Fruit fly (Drosophila melanogaster): ENCODE results near the gene eIF2beta.

eIF2beta gene

DNA sequence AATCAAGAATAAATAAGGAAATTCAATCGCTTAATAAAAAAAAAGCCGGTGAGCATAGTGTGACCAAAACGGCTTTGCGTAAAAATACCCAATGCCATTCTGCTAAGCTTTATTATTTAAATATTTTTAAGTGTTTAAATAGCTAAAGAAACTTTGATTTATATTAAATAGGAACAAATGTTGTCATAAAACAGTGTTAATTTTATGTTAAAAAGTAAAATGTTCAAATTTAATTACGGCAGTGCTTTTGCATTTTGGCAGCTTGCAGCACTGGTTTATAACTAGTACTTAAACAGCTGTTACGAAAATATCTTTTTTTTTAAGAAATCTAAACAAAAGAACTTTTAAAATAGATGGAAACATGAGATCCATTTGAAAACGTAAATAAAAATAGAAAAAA is 25.3 kb downstream of the eIF2beta start, which contains the start of the genes CG10638 and CG10681 (continued):
- TF ChIP-seq CG17385 (GFP tag; optimal IDR thresholded peaks at IDR 0.05) (peak; percentile 41), ranshi (GFP tag; IDR thresholded peaks at IDR 0.05) (no peak), slou (GFP tag; optimal IDR thresholded peaks at IDR 0.05) (no peak), phol (tag; optimal IDR thresholded peaks at IDR 0.05) (peak; percentile 61), CG2129 (GFP tag; IDR thresholded peaks at IDR 0.05; ENCODE audit: partially characterized antibody) (no peak), bigmax (GFP tag; optimal IDR thresholded peaks at IDR 0.05) (no peak), CG2116 (GFP tag; optimal IDR thresholded peaks at IDR 0.05) (peak; percentile 95), odd (GFP tag; optimal IDR thresholded peaks at IDR 0.05) (no peak), CG11456 (GFP tag; IDR thresholded peaks at IDR 0.05) (no peak), sug (tag; optimal IDR thresholded peaks at IDR 0.05) (peak; percentile 40), CG2875 (GFP tag; optimal IDR thresholded peaks at IDR 0.05) (no peak), CG6854 (GFP tag; optimal IDR thresholded peaks at IDR 0.05) (no peak), Atf6 (GFP tag; IDR thresholded peaks at IDR 0.05) (peak; percentile 29; the same call in 1 of the 2 replicates), fd64A (GFP tag; optimal IDR thresholded peaks at IDR 0.05) (no peak), CG7839 (tag; optimal IDR thresholded peaks at IDR 0.05) (peak; percentile 15), Gug (GFP tag; IDR thresholded peaks at IDR 0.05) (no peak), Sry-δ (GFP tag; optimal IDR thresholded peaks at IDR 0.05) (no peak), Ssrp (tag; optimal IDR thresholded peaks at IDR 0.05) (no peak), TFAM (GFP tag; optimal IDR thresholded peaks at IDR 0.05) (no peak), CG3407 (GFP tag; optimal IDR thresholded peaks at IDR 0.05) (no peak), twi (tag; optimal IDR thresholded peaks at IDR 0.05) (no peak), CG12299 (tag; optimal IDR thresholded peaks at IDR 0.05) (no peak), BEAF-32 (GFP tag; optimal IDR thresholded peaks at IDR 0.05) (peak; percentile 29), chinmo (GFP tag; IDR thresholded peaks at IDR 0.05; ENCODE audit: partially characterized antibody) (no peak), psq (GFP tag; optimal IDR thresholded peaks at IDR 0.05) (no peak), CTCF (GFP tag; optimal IDR thresholded peaks at IDR 0.05) (peak; percentile 2), CG16815 (GFP tag; optimal IDR thresholded peaks at IDR 0.05) (no peak), kni (GFP tag; optimal IDR thresholded peaks at IDR 0.05) (no peak), Deaf1 (tag; optimal IDR thresholded peaks at IDR 0.05) (no peak), Hmx (GFP tag; optimal IDR thresholded peaks at IDR 0.05) (peak; percentile 0), Aef1 (GFP tag; IDR thresholded peaks at IDR 0.05) (no peak), CG4730 (GFP tag; IDR thresholded peaks at IDR 0.05) (no peak; the same call in 1 of the 2 replicates), bcd (GFP tag; optimal IDR thresholded peaks at IDR 0.05) (no peak), eve (GFP tag; optimal IDR thresholded peaks at IDR 0.05) (no peak), ssp (GFP tag; IDR thresholded peaks at IDR 0.05) (no peak), dmrt11E (tag; optimal IDR thresholded peaks at IDR 0.05) (peak; percentile 8), CG18619 (GFP tag; optimal IDR thresholded peaks at IDR 0.05) (no peak), knrl (GFP tag; IDR thresholded peaks at IDR 0.05; ENCODE audit: partially characterized antibody) (no peak), croc (GFP tag; conservative IDR thresholded peaks at IDR 0.05) (no peak), CG13424 (tag; optimal IDR thresholded peaks at IDR 0.05) (peak; percentile 42), CHES-1-like (GFP tag; optimal IDR thresholded peaks at IDR 0.05) (peak; percentile 3), CG12659 (GFP tag; optimal IDR thresholded peaks at IDR 0.05) (peak; percentile 80), CG10147 (GFP tag; optimal IDR thresholded peaks at IDR 0.05) (peak; percentile 36), CG10431 (GFP tag; optimal IDR thresholded peaks at IDR 0.05) (peak; percentile 34), stwl (tag; optimal IDR thresholded peaks at IDR 0.05) (peak; percentile 86), CG30020 (tag; optimal IDR thresholded peaks at IDR 0.05) (peak; percentile 33), Usf (GFP tag; optimal IDR thresholded peaks at IDR 0.05) (no peak), cg (GFP tag; optimal IDR thresholded peaks at IDR 0.05) (no peak), CG12744 (GFP tag; optimal IDR thresholded peaks at IDR 0.05) (no peak), Meics (GFP tag; optimal IDR thresholded peaks at IDR 0.05) (no peak), CG18011 (GFP tag; optimal IDR thresholded peaks at IDR 0.05) (peak; percentile 30)
